Worm (Caenorhabditis elegans) whole organism, L4 larva: ENCODE measurements around the gene ksr-1.

Source experiments
- D1046.2 ChIP-seq: fragments of 200-800 bp; sonication (Bioruptor generic); IDR thresholded peaks from 2 replicates; pipeline ENCODE4 v1.3.6; 2022; ENCODE audit warnings: missing genetic modification characterization, missing compliant biosample characterization
- F37D6.2 ChIP-seq: sonication (generic microtip); optimal IDR thresholded peaks from 2 replicates; lab custom pipeline; 2016; ENCODE audit warnings: mild to moderate bottlenecking, missing genetic modification characterization, missing compliant biosample characterization
- F44E2.7 ChIP-seq: fragments of 200-800 bp; sonication (Bioruptor generic); IDR thresholded peaks from 2 replicates; pipeline ENCODE4 v2.1.2; 2022; ENCODE audit warnings: missing genetic modification characterization, missing compliant biosample characterization
- R02D3.7 ChIP-seq: fragments of 150-350 bp; sonication (generic microtip); optimal IDR thresholded peaks from 3 replicates; lab custom pipeline; 2014; ENCODE audit warnings: missing biosample characterization, missing genetic modification characterization
- T26A8.4 ChIP-seq: fragments of 200-800 bp; sonication (Bioruptor generic); IDR thresholded peaks from 2 replicates; pipeline ENCODE4 v1.3.6; 2022; ENCODE audit warnings: missing genetic modification characterization, missing compliant biosample characterization
- Y105C5A.15 ChIP-seq: fragments of 200-800 bp; sonication (Bioruptor generic); IDR thresholded peaks from 2 replicates; pipeline ENCODE4 v1.3.6; 2022; ENCODE audit warnings: missing genetic modification characterization, missing compliant biosample characterization
- Y48G9A.11 ChIP-seq: fragments of 200-800 bp; sonication (Bioruptor generic); IDR thresholded peaks from 2 replicates; pipeline ENCODE4 v1.3.6; 2022; ENCODE audit warnings: missing genetic modification reagents, missing genetic modification characterization, missing compliant biosample characterization
- ZK337.2 ChIP-seq: fragments of 200-800 bp; sonication (Bioruptor generic); IDR thresholded peaks from 2 replicates; pipeline ENCODE4 v1.3.6; 2022; ENCODE audit warnings: missing genetic modification reagents, missing genetic modification characterization, missing compliant biosample characterization
- ZK546.5 ChIP-seq, 2 experiments: sonication (generic microtip); optimal IDR thresholded peaks; 2 replicates each; lab custom pipeline; 2017; ENCODE audit warnings: missing biosample characterization in 2 of 2, missing genetic modification characterization in 2 of 2
- aha-1 ChIP-seq: fragments of 150-350 bp; peaks from one replicate; lab custom pipeline; 2014; ENCODE audit warnings: missing biosample characterization, missing genetic modification characterization
- attf-4 ChIP-seq: sonication (generic microtip); optimal IDR thresholded peaks from 3 replicates; lab custom pipeline; 2017; ENCODE audit warnings: missing biosample characterization, missing genetic modification characterization
- ceh-62 ChIP-seq: sonication (generic microtip); optimal IDR thresholded peaks from 2 replicates; lab custom pipeline; 2017; ENCODE audit warnings: missing biosample characterization, missing genetic modification characterization
- cey-2 ChIP-seq: sonication (generic microtip); optimal IDR thresholded peaks from 3 replicates; lab custom pipeline; 2017; ENCODE audit warnings: missing genetic modification characterization, mild to moderate bottlenecking, missing compliant biosample characterization, antibody characterized with exemption, borderline replicate concordance; ENCODE audit not compliant: insufficient read depth
- daf-19 ChIP-seq: fragments of 200-800 bp; sonication (Bioruptor generic); conservative IDR thresholded peaks from 2 replicates; pipeline ENCODE4 v1.3.6; 2022; ENCODE audit warnings: missing genetic modification characterization, missing compliant biosample characterization
- dmd-9 ChIP-seq: fragments of 200-800 bp; sonication (Bioruptor generic); IDR thresholded peaks from 2 replicates; pipeline ENCODE4 v1.3.6; 2022; ENCODE audit warnings: missing genetic modification reagents, missing genetic modification characterization, missing compliant biosample characterization
- egl-43 ChIP-seq: fragments of 200-800 bp; sonication (Bioruptor generic); IDR thresholded peaks from 2 replicates; pipeline ENCODE4 v1.3.6; 2022; ENCODE audit warnings: missing genetic modification reagents, missing genetic modification characterization, missing compliant biosample characterization
- fos-1 ChIP-seq: fragments of 150-350 bp; optimal IDR thresholded peaks from 2 replicates; lab custom pipeline; 2014; ENCODE audit warnings: missing biosample characterization, missing genetic modification characterization
- gei-8 ChIP-seq: fragments of 200-800 bp; sonication (Bioruptor generic); optimal IDR thresholded peaks from 2 replicates; lab custom pipeline; 2018; ENCODE audit warnings: mild to moderate bottlenecking, missing genetic modification characterization, missing compliant biosample characterization
- hlh-11 ChIP-seq: fragments of 200-800 bp; sonication (Bioruptor generic); optimal IDR thresholded peaks from 2 replicates; lab custom pipeline; 2018; ENCODE audit warnings: mild to moderate bottlenecking, missing genetic modification characterization, missing compliant biosample characterization
- hlh-30 ChIP-seq: sonication (generic microtip); optimal IDR thresholded peaks from 2 replicates; lab custom pipeline; 2017; ENCODE audit warnings: antibody characterized with exemption, mild to moderate bottlenecking, missing genetic modification characterization, missing compliant biosample characterization; ENCODE audit not compliant: insufficient read depth
- hmg-1.1 ChIP-seq: fragments of 200-800 bp; sonication (Bioruptor generic); IDR thresholded peaks from 2 replicates; pipeline ENCODE4 v1.3.6; 2022; ENCODE audit warnings: missing genetic modification reagents, missing genetic modification characterization, missing compliant biosample characterization
- jun-1 ChIP-seq: fragments of 150-350 bp; optimal IDR thresholded peaks from 2 replicates; lab custom pipeline; 2014; ENCODE audit warnings: missing biosample characterization, missing genetic modification reagents, missing genetic modification characterization
- lim-7 ChIP-seq: fragments of 200-800 bp; sonication (Bioruptor generic); IDR thresholded peaks from 2 replicates; pipeline ENCODE4 v1.3.6; 2022; ENCODE audit warnings: missing genetic modification characterization, missing compliant biosample characterization
- lin-29 ChIP-seq: fragments of 200-800 bp; sonication (Bioruptor generic); IDR thresholded peaks from 2 replicates; pipeline ENCODE4 v1.3.6; 2022; ENCODE audit warnings: missing genetic modification reagents, missing genetic modification characterization, missing compliant biosample characterization
- madf-9 ChIP-seq: fragments of 200-800 bp; sonication (Bioruptor generic); conservative IDR thresholded peaks from 2 replicates; pipeline ENCODE4 v1.3.6; 2022; ENCODE audit warnings: missing genetic modification reagents, missing genetic modification characterization, missing compliant biosample characterization
- mdl-1 ChIP-seq, 2 experiments: fragments of 150-350 bp in 1 of 2; sonication (generic microtip) in 1 of 2; optimal IDR thresholded peaks; 2 replicates each; lab custom pipeline; 2014 to 2017; ENCODE audit warnings: missing biosample characterization in 2 of 2, missing genetic modification characterization in 2 of 2
- mdt-29 ChIP-seq: fragments of 200-800 bp; sonication (Bioruptor generic); IDR thresholded peaks from 2 replicates; pipeline ENCODE4 v1.3.6; 2022; ENCODE audit warnings: missing genetic modification reagents, missing genetic modification characterization, missing compliant biosample characterization
- mxl-2 ChIP-seq: fragments of 200-800 bp; sonication (Bioruptor generic); conservative IDR thresholded peaks from 2 replicates; pipeline ENCODE4 v1.3.6; 2022; ENCODE audit warnings: missing genetic modification reagents, missing genetic modification characterization, missing compliant biosample characterization
- mxl-3 ChIP-seq: fragments of 200-800 bp; sonication (Bioruptor generic); optimal IDR thresholded peaks from 2 replicates; lab custom pipeline; 2018; ENCODE audit warnings: mild to moderate bottlenecking, missing genetic modification characterization, missing compliant biosample characterization
- nhr-102 ChIP-seq: sonication (generic microtip); optimal IDR thresholded peaks from 2 replicates; lab custom pipeline; 2016; ENCODE audit warnings: mild to moderate bottlenecking, missing genetic modification characterization, moderate library complexity, missing compliant biosample characterization
- nhr-11 ChIP-seq: fragments of 150-350 bp; optimal IDR thresholded peaks from 2 replicates; lab custom pipeline; 2014; ENCODE audit warnings: missing biosample characterization, missing genetic modification characterization
- pqm-1 ChIP-seq: sonication (generic microtip); optimal IDR thresholded peaks from 2 replicates; lab custom pipeline; 2017; ENCODE audit warnings: missing biosample characterization, missing genetic modification characterization
- sdz-12 ChIP-seq: fragments of 200-800 bp; sonication (Bioruptor generic); optimal IDR thresholded peaks from 2 replicates; lab custom pipeline; 2018; ENCODE audit warnings: mild to moderate bottlenecking, missing genetic modification characterization, missing compliant biosample characterization
- set-16 ChIP-seq: fragments of 200-800 bp; sonication (Bioruptor generic); IDR thresholded peaks from 2 replicates; pipeline ENCODE4 v1.3.6; 2022; ENCODE audit warnings: missing genetic modification reagents, missing genetic modification characterization, missing compliant biosample characterization
- spr-1 ChIP-seq: sonication (generic microtip); optimal IDR thresholded peaks from 2 replicates; lab custom pipeline; 2016; ENCODE audit warnings: mild to moderate bottlenecking, missing genetic modification characterization, missing compliant biosample characterization
- spr-3 ChIP-seq: fragments of 200-800 bp; sonication (Bioruptor generic); optimal IDR thresholded peaks from 2 replicates; lab custom pipeline; 2018; ENCODE audit warnings: mild to moderate bottlenecking, missing genetic modification characterization, missing compliant biosample characterization
- tag-97 ChIP-seq: fragments of 200-800 bp; sonication (Bioruptor generic); IDR thresholded peaks from 2 replicates; pipeline ENCODE4 v1.3.6; 2022; ENCODE audit warnings: missing genetic modification characterization, missing compliant biosample characterization
- unc-62 ChIP-seq, 3 experiments: fragments of 150-350 bp in 1 of 3; sonication (generic microtip); optimal IDR thresholded peaks in 2 of 3; peaks in 1 of 3; 1 replicate in 1 of 3; 2 replicates in 2 of 3; lab custom pipeline; 2014 to 2017; ENCODE audit warnings: missing biosample characterization in 3 of 3, missing genetic modification characterization in 3 of 3, missing genetic modification reagents in 3 of 3, missing genotype in 1 of 3
- vab-7 ChIP-seq: fragments of 200-800 bp; sonication (Bioruptor generic); IDR thresholded peaks from 2 replicates; pipeline ENCODE4 v1.3.6; 2022; ENCODE audit warnings: missing genetic modification reagents, missing genetic modification characterization, missing compliant biosample characterization
- zag-1 ChIP-seq: fragments of 150-350 bp; optimal IDR thresholded peaks from 2 replicates; lab custom pipeline; 2014; ENCODE audit warnings: missing biosample characterization, missing genetic modification characterization
- zfp-2 ChIP-seq: sonication (generic microtip); optimal IDR thresholded peaks from 2 replicates; lab custom pipeline; 2016; ENCODE audit warnings: mild to moderate bottlenecking, missing genetic modification characterization, missing compliant biosample characterization
- zfp-3 ChIP-seq: fragments of 200-800 bp; sonication (Bioruptor generic); conservative IDR thresholded peaks from 2 replicates; pipeline ENCODE4 v1.3.6; 2022; ENCODE audit warnings: missing genetic modification reagents, missing genetic modification characterization, missing compliant biosample characterization
- zip-11 ChIP-seq: fragments of 200-800 bp; sonication (Bioruptor generic); IDR thresholded peaks from 2 replicates; pipeline ENCODE4 v1.3.6; 2022; ENCODE audit warnings: missing genetic modification characterization, missing compliant biosample characterization

ksr-1 gene

ce11 chrX:8274869-8275268 lies at the start of gene ksr-1:
Gene ksr-1, plus strand, starts transcription at chrX:8275169.
- no peak for TF ChIP-seq dmd-9 (GFP tag; lab: Robert Waterston, UW)

- TF ChIP-seq spr-1 (no peak), unc-62 (GFP tag; optimal IDR thresholded peaks at IDR 0.05 in 1 of 2; lab: Kevin White, UChicago) (peak in 1 of 2 experiments; percentile 53), unc-62 (tag; optimal IDR thresholded peaks at IDR 0.05; lab: Kevin White, UChicago) (no peak), egl-43 (GFP tag; lab: Robert Waterston, UW) (no peak), aha-1 (tag; lab: Kevin White, UChicago) (peak; percentile 81)
Observed at ce11 chrX:8229221-8229620, 45.7 kb upstream of the ksr-1 start.

- TF ChIP-seq lin-29 (GFP tag; lab: Robert Waterston, UW) (no peak), aha-1 (tag; lab: Kevin White, UChicago) (peak; percentile 34), unc-62 (GFP tag; optimal IDR thresholded peaks at IDR 0.05 in 1 of 2; lab: Kevin White, UChicago) (peak in 1 of 2 experiments; percentile 96), unc-62 (tag; optimal IDR thresholded peaks at IDR 0.05; lab: Kevin White, UChicago) (no peak)
Observed at ce11 chrX:8230579-8230978, 44.4 kb upstream of the ksr-1 start.

ce11 chrX:8231858-8232257 lies 43.1 kb upstream of the ksr-1 start, which contains the start of gene K02A6.3:
Gene K02A6.3, minus strand, starts transcription at chrX:8231931.
- peak in 1 of 2 experiments; percentile 85 for TF ChIP-seq unc-62 (GFP tag; optimal IDR thresholded peaks at IDR 0.05 in 1 of 2; lab: Kevin White, UChicago)
- TF ChIP-seq unc-62 (tag; optimal IDR thresholded peaks at IDR 0.05; lab: Kevin White, UChicago), result no peak
- TF ChIP-seq hlh-30 (tag; lab: Kevin White, UChicago), result peak; percentile 99
- TF ChIP-seq mxl-2, result no peak
- TF ChIP-seq zip-11 (GFP tag; lab: Robert Waterston, UW), result no peak
- TF ChIP-seq attf-4, result no peak
- TF ChIP-seq aha-1 (tag; lab: Kevin White, UChicago), result peak; percentile 95
- TF ChIP-seq spr-3 (GFP tag; lab: Kevin White, UChicago), result no peak
- TF ChIP-seq F44E2.7 (GFP tag; lab: Robert Waterston, UW), result no peak
- no peak for TF ChIP-seq Y48G9A.11 (GFP tag; lab: Robert Waterston, UW)
- peak; percentile 84 for TF ChIP-seq nhr-11 (tag; lab: Kevin White, UChicago)
- peak; percentile 79 for TF ChIP-seq T26A8.4 (GFP tag; lab: Robert Waterston, UW)
- TF ChIP-seq gei-8 (GFP tag; lab: Kevin White, UChicago), result peak; percentile 77
- TF ChIP-seq spr-1, result peak; percentile 3
- peak; percentile 82 for TF ChIP-seq nhr-102
- no peak for TF ChIP-seq ZK546.5 (tag; optimal IDR thresholded peaks at IDR 0.05; lab: Kevin White, UChicago)
- no peak for TF ChIP-seq sdz-12 (GFP tag; lab: Kevin White, UChicago)
- TF ChIP-seq hlh-11 (tag; lab: Kevin White, UChicago), result peak; percentile 98
- peak; percentile 78 for TF ChIP-seq jun-1 (tag; lab: Kevin White, UChicago)
- no peak for TF ChIP-seq R02D3.7 (tag; lab: Kevin White, UChicago)
- TF ChIP-seq mdl-1 (tag; optimal IDR thresholded peaks at IDR 0.05; lab: Kevin White, UChicago), result peak; percentile 94 to 99
- TF ChIP-seq fos-1, result no peak
- TF ChIP-seq pqm-1, result peak; percentile 41
- no peak for TF ChIP-seq tag-97 (GFP tag; lab: Robert Waterston, UW)
- no peak for TF ChIP-seq zfp-2
- no peak for TF ChIP-seq D1046.2 (GFP tag; lab: Robert Waterston, UW)
- no peak for TF ChIP-seq lim-7 (GFP tag; lab: Robert Waterston, UW)
- no peak for TF ChIP-seq dmd-9 (GFP tag; lab: Robert Waterston, UW)
- peak; percentile 85 for TF ChIP-seq hmg-1.1 (GFP tag; lab: Robert Waterston, UW)
- TF ChIP-seq ceh-62, result no peak
- TF ChIP-seq daf-19 (GFP tag; lab: Robert Waterston, UW), result no peak
- TF ChIP-seq mxl-3 (GFP tag; lab: Kevin White, UChicago), result peak; percentile 100
- TF ChIP-seq ZK337.2 (GFP tag; lab: Robert Waterston, UW), result no peak
- TF ChIP-seq F37D6.2 (tag; lab: Kevin White, UChicago), result peak; percentile 27
- TF ChIP-seq madf-9 (GFP tag; lab: Robert Waterston, UW), result peak; percentile 62
- peak; percentile 40; the same call in 1 of the 2 replicates for TF ChIP-seq set-16 (GFP tag; lab: Robert Waterston, UW)
- no peak for TF ChIP-seq Y105C5A.15
- TF ChIP-seq zfp-3 (GFP tag; lab: Robert Waterston, UW), result peak; percentile 82; the same call in 1 of the 2 replicates
- no peak; the same call in 1 of the 2 replicates for TF ChIP-seq vab-7 (GFP tag; lab: Robert Waterston, UW)
- peak; percentile 66; the same call in 1 of the 2 replicates for TF ChIP-seq mdt-29
- TF ChIP-seq cey-2, result no peak
- no peak for TF ChIP-seq zag-1 (tag; lab: Kevin White, UChicago)
